Worm (Caenorhabditis elegans) whole organism, young adult: ENCODE measurements around the gene T21H3.1.

Experiments
- C17E4.6 ChIP-seq: fragments of 200-800 bp; sonication (Bioruptor generic); IDR thresholded peaks from 2 replicates; pipeline ENCODE4 v1.3.6; 2022; ENCODE audit warnings: missing genetic modification reagents, missing genetic modification characterization, missing compliant biosample characterization
- T07F8.4 ChIP-seq: sonication (generic microtip); optimal IDR thresholded peaks from 2 replicates; lab custom pipeline; 2016; ENCODE audit warnings: mild to moderate bottlenecking, missing genetic modification characterization, moderate library complexity, missing compliant biosample characterization
- ceh-100 ChIP-seq: fragments of 200-800 bp; sonication (Bioruptor generic); IDR thresholded peaks from 2 replicates; pipeline ENCODE4 v1.3.6; 2022; ENCODE audit warnings: missing genetic modification reagents, missing genetic modification characterization, missing compliant biosample characterization
- fkh-3 ChIP-seq: sonication (generic microtip); optimal IDR thresholded peaks from 2 replicates; lab custom pipeline; 2016; ENCODE audit warnings: mild to moderate bottlenecking, missing genetic modification characterization, missing compliant biosample characterization
- lsy-27 ChIP-seq: sonication (generic microtip); optimal IDR thresholded peaks from 2 replicates; lab custom pipeline; 2017; ENCODE audit warnings: missing genetic modification characterization, mild to moderate bottlenecking, missing compliant biosample characterization, antibody characterized with exemption, missing genotype, borderline replicate concordance; ENCODE audit not compliant: insufficient read depth
- ztf-22 ChIP-seq: fragments of 200-800 bp; sonication (Bioruptor generic); optimal IDR thresholded peaks from 2 replicates; lab custom pipeline; 2018; ENCODE audit warnings: mild to moderate bottlenecking, missing genetic modification characterization, moderate library complexity, missing compliant biosample characterization

DNA sequence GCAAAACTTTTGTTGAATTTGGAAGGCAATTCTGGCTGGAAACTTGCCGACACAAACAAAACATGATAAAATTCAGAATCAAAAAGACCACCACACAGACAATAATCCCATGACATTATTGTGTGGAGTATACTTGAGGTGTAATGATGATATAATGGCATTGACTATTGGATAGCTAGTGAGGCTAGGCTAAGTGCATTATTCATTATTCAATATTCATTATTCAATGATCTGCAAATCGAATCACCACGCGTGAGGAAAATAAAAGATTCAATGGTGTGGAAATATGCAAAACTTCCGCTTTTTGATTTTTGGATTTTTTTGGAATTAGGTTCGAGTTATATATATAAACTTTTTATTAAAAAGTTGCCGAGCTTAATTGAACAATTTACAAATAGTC, 47.0 kb downstream of the T21H3.1 start:
- TF ChIP-seq lsy-27: no peak
- TF ChIP-seq T07F8.4 (tag; lab: Kevin White, UChicago): no peak
- no peak for TF ChIP-seq ztf-22 (GFP tag; lab: Kevin White, UChicago)
- no peak for TF ChIP-seq C17E4.6
- TF ChIP-seq fkh-3 (tag; lab: Kevin White, UChicago): no peak
- TF ChIP-seq ceh-100 (GFP tag; lab: Robert Waterston, UW): no peak
